Worm (Caenorhabditis elegans): ENCODE results near the gene T21E8.5.

T21E8.5 gene

DNA sequence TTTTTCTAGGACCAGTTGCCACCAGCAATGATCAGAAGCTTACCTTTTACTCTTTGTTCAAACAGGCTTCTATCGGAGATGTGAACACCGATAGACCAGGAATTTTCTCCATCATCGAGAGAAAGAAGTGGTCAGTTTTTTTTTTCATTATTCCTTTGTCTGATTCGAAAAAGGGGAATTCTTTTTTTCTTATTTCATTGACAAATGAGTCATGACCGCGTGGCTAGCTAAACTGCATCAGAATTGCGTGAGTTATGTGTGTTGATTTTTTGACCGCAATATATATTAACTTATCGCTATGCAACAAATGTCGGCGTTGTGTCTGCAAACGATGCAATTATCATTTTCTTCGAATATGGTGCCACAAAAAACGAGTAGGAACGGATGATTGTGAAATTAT is 17.4 kb downstream of the T21E8.5 start:
- TF ChIP-seq him-1 (tag; optimal IDR thresholded peaks at IDR 0.05) = no peak
- TF ChIP-seq dao-5 (tag; optimal IDR thresholded peaks at IDR 0.05) = no peak
- TF ChIP-seq W03F9.2 (tag; optimal IDR thresholded peaks at IDR 0.05) = no peak

DNA sequence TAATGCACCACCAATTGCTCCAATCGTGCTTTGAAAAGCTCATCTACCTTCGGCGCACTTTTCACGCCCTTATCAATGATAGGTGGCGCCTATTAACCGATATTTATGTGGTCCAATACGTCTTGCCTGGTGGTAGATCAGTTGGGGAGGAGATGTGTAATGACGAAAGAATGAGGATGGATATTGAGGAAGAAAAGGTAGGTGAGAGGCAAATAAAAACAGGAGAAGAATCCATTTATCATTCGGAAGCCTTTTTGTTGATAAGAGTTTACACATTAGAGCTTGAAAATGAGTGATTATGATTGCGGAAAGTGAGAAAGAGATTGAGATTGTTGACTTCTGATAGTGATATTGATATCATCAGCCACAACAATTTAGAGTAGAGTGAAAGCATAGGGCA is 21.4 kb downstream of the T21E8.5 start:
- TF ChIP-seq dao-5 (tag; optimal IDR thresholded peaks at IDR 0.05) = no peak
- no peak for TF ChIP-seq him-1 (tag; optimal IDR thresholded peaks at IDR 0.05)
- no peak for TF ChIP-seq W03F9.2 (tag; optimal IDR thresholded peaks at IDR 0.05)

DNA sequence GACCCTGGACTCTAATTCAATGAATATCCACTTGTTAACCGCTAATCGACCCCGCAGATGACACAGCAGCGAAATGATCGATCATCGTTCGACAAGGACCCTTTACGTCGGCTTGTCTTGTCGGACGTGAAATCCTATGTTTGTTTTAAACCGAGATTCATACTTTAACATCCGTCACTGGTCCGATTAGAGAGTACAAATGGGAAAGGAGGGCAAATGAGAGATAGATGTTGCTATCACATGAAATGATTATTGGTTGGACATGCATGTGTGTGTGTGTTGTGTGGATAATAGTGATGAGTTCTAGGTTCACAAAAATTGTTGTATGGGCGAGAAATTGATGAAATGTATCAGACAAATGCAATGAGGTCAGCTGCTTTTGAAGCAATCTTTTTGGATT is 23.7 kb downstream of the T21E8.5 start:
- TF ChIP-seq dao-5 (tag; optimal IDR thresholded peaks at IDR 0.05) (no peak), W03F9.2 (tag; optimal IDR thresholded peaks at IDR 0.05) (no peak), him-1 (tag; optimal IDR thresholded peaks at IDR 0.05) (no peak)

ce11 chrX:10910716-10911115 is 24.7 kb downstream of the T21E8.5 start, which contains the start of gene F47B10.8:
Gene F47B10.8 (minus strand): TSS chrX:10910816.
- TF ChIP-seq him-1 (tag; optimal IDR thresholded peaks at IDR 0.05) = no peak
- no peak for TF ChIP-seq dao-5 (tag; optimal IDR thresholded peaks at IDR 0.05)
- no peak for TF ChIP-seq W03F9.2 (tag; optimal IDR thresholded peaks at IDR 0.05)

DNA sequence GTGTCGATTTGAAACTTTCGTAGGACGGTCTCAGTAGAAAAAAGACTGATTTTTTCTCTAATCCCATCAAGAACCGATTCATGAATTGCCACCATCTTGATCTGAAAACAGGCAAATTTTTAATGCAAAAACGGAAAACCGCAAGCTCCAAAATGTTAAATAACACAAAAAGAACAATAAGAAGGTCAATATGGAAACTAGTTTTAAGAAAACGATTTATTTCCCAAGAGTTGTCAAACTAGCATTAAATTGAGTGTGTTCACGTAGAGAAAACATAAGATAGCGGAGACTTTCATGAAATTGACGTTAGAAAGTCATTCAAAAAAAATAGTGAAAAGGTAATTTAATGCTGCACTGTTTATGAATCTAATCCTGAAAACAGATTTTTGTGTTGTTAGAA is 28.0 kb downstream of the T21E8.5 start, which contains the start of gene F47B10.9:
Gene F47B10.9, minus strand, starts transcription at position 101 of the 400 bp plus-strand sequence.
- TF ChIP-seq him-1 (tag; optimal IDR thresholded peaks at IDR 0.05) (no peak), W03F9.2 (tag; optimal IDR thresholded peaks at IDR 0.05) (no peak), dao-5 (tag; optimal IDR thresholded peaks at IDR 0.05) (no peak)

DNA sequence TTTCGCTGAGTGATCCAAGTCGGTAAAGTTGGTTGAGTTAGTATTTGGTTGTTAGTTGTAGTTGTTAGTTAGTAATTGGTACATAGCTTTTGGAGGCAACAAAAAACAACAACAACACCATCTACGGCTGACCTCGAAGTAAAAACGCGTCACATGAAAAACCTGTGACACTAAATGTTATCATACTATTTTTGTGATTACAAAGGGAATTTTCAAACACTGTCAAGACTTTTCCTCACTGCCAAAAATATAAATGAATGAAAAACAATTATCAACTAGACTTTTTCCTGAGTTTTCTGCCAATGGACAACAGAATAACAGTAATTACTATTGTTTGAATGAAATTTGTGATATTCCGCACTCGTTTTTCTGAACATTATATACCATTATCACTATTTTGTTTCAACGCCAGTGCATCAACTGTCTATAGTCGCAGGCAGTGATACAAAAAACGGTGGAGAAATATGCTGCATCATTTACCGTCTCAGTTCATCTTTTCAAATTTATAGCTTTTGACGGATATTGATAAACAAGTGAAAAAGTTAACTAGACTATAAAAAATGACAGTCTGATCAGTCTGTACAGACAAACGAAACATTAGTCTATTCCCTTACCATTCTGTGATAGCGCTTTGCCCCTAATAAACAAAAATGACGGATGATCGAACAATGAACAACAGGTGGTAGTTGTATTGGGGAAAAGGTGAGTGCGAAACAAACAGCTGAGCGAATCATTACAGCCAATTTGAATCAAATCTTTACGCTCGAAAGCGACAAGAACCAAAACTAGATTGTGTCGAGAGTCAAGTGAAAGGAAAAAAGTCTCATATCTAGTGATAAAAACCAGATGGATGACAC is 28.7 kb downstream of the T21E8.5 start:
- TF ChIP-seq dao-5 (tag; optimal IDR thresholded peaks at IDR 0.05) = no peak
- TF ChIP-seq him-1 (tag; optimal IDR thresholded peaks at IDR 0.05) = no peak
- TF ChIP-seq W03F9.2 (tag; optimal IDR thresholded peaks at IDR 0.05) = no peak

ce11 chrX:10916194-10916593 is 30.2 kb downstream of the T21E8.5 start:
- TF ChIP-seq dao-5 (tag; optimal IDR thresholded peaks at IDR 0.05) = no peak
- no peak for TF ChIP-seq W03F9.2 (tag; optimal IDR thresholded peaks at IDR 0.05)
- TF ChIP-seq him-1 (tag; optimal IDR thresholded peaks at IDR 0.05) = no peak

DNA sequence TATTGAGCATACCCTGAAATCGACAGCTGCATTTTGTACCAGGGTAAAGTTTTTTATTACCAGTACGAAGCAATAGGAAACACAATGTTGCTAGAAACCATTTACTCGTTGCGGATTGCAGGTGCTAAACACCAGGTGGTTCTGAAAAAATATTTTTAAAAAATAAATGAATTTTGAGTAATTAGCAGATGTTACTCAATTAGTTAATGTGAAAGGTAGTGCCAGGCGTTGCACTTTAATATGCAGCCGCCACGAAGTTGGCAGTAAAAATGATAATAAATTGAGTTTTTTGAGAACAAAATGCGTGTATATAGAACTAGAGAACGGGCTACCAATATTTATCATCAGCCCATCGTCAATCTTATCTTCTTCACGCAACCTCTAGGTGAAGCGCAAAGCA is 33.6 kb downstream of the T21E8.5 start, which contains the start of gene nstp-9:
Gene nstp-9, minus strand, starts transcription at position 101 of the 400 bp plus-strand sequence.
- TF ChIP-seq W03F9.2 (tag; optimal IDR thresholded peaks at IDR 0.05) (no peak), him-1 (tag; optimal IDR thresholded peaks at IDR 0.05) (no peak), dao-5 (tag; optimal IDR thresholded peaks at IDR 0.05) (no peak)

- no peak for TF ChIP-seq W03F9.2 (tag; optimal IDR thresholded peaks at IDR 0.05)
Observed at ce11 chrX:10924031-10924430, 38.1 kb downstream of the T21E8.5 start.

ce11 chrX:10927136-10927535 is 41.2 kb downstream of the T21E8.5 start:
- TF ChIP-seq dao-5 (tag; optimal IDR thresholded peaks at IDR 0.05) (no peak), W03F9.2 (tag; optimal IDR thresholded peaks at IDR 0.05) (no peak), him-1 (tag; optimal IDR thresholded peaks at IDR 0.05) (no peak)

ce11 chrX:10928948-10929563 is 43.1 kb downstream of the T21E8.5 start, which contains the start of gene dgn-1:
Gene dgn-1 (minus strand): TSS chrX:10928998.
- TF ChIP-seq him-1 (tag; optimal IDR thresholded peaks at IDR 0.05) = no peak
- no peak for TF ChIP-seq W03F9.2 (tag; optimal IDR thresholded peaks at IDR 0.05)
- TF ChIP-seq dao-5 (tag; optimal IDR thresholded peaks at IDR 0.05) = no peak

DNA sequence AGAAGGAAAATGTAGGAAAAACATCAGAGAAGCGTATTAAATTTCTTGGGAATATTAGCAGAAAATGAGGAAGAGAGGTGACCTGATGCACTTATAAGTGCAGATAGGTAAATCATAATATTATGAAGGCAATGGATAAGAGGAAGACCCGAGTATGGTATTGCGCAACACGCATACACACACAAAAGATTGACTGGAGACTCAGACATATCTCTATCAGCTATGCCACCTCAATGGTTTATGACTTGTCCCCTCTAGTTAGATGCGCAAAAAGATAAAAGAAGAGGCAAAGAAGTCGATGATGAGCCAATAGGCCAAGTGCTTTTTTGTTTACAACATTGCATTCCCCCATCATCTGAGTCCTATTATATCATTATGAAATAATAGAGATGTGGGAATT is 46.1 kb downstream of the T21E8.5 start:
- TF ChIP-seq dao-5 (tag; optimal IDR thresholded peaks at IDR 0.05) (no peak), him-1 (tag; optimal IDR thresholded peaks at IDR 0.05) (no peak), W03F9.2 (tag; optimal IDR thresholded peaks at IDR 0.05) (no peak)

- TF ChIP-seq W03F9.2 (tag; optimal IDR thresholded peaks at IDR 0.05) = no peak
- no peak for TF ChIP-seq dao-5 (tag; optimal IDR thresholded peaks at IDR 0.05)
- TF ChIP-seq him-1 (tag; optimal IDR thresholded peaks at IDR 0.05) = no peak
Observed at ce11 chrX:10933308-10934014, 47.5 kb downstream of the T21E8.5 start.
